Worm (Caenorhabditis elegans) whole organism, L2 larva: ENCODE results near the gene C08B6.6.

Experiments
- C34F6.9 ChIP-seq: fragments of 150-350 bp; optimal IDR thresholded peaks from 2 replicates; lab custom pipeline; 2014; ENCODE audit warnings: missing biosample characterization, missing genetic modification characterization
- F13H6.1 ChIP-seq: sonication (generic microtip); optimal IDR thresholded peaks from 2 replicates; lab custom pipeline; 2016; ENCODE audit warnings: missing genetic modification characterization, missing compliant biosample characterization
- R02D3.7 ChIP-seq: fragments of 150-350 bp; optimal IDR thresholded peaks from 2 replicates; lab custom pipeline; 2014; ENCODE audit warnings: missing biosample characterization, missing genetic modification characterization
- Y55F3AM.14 ChIP-seq: fragments of 200-800 bp; sonication (Bioruptor generic); optimal IDR thresholded peaks from 2 replicates; lab custom pipeline; 2018; ENCODE audit warnings: mild to moderate bottlenecking, missing genetic modification characterization, missing compliant biosample characterization
- ZK546.5 ChIP-seq: sonication (generic microtip); optimal IDR thresholded peaks from 2 replicates; lab custom pipeline; 2017; ENCODE audit warnings: missing biosample characterization, missing genetic modification characterization
- alr-1 ChIP-seq: fragments of 150-350 bp; optimal IDR thresholded peaks from 2 replicates; lab custom pipeline; 2014; ENCODE audit warnings: missing biosample characterization, missing genetic modification characterization
- aly-2 ChIP-seq: fragments of 150-350 bp; optimal IDR thresholded peaks from 2 replicates; lab custom pipeline; 2014; ENCODE audit warnings: missing biosample characterization, missing genetic modification characterization
- ama-1 ChIP-seq: fragments of 150-350 bp; optimal IDR thresholded peaks from 2 replicates; lab custom pipeline; 2018; ENCODE audit warnings: inconsistent platforms
- blmp-1 ChIP-seq: sonication (generic microtip); optimal IDR thresholded peaks from 2 replicates; lab custom pipeline; 2017; ENCODE audit warnings: missing genetic modification characterization, mild to moderate bottlenecking, missing compliant biosample characterization, antibody characterized with exemption, moderate library complexity; ENCODE audit not compliant: insufficient read depth
- ceh-16 ChIP-seq: fragments of 150-350 bp; optimal IDR thresholded peaks from 2 replicates; lab custom pipeline; 2014; ENCODE audit warnings: missing biosample characterization, missing genetic modification characterization
- ceh-82 ChIP-seq: fragments of 150-350 bp; optimal IDR thresholded peaks from 2 replicates; lab custom pipeline; 2014; ENCODE audit warnings: missing biosample characterization, missing genetic modification characterization
- dmd-4 ChIP-seq: sonication (generic microtip); optimal IDR thresholded peaks from 2 replicates; lab custom pipeline; 2017; ENCODE audit warnings: missing biosample characterization, missing genetic modification characterization
- egl-27 ChIP-seq: sonication (generic microtip); optimal IDR thresholded peaks from 3 replicates; lab custom pipeline; 2017; ENCODE audit warnings: missing biosample characterization, missing genetic modification reagents, missing genetic modification characterization
- elt-1 ChIP-seq: fragments of 150-350 bp; optimal IDR thresholded peaks from 2 replicates; lab custom pipeline; 2014; ENCODE audit warnings: missing biosample characterization, missing genetic modification characterization
- lin-11 ChIP-seq: fragments of 150-350 bp; sonication (generic microtip); optimal IDR thresholded peaks from 2 replicates; lab custom pipeline; 2014; ENCODE audit warnings: missing biosample characterization, missing genetic modification characterization, inconsistent platforms, mixed read lengths
- lin-13 ChIP-seq: fragments of 150-350 bp; optimal IDR thresholded peaks from 2 replicates; lab custom pipeline; 2014; ENCODE audit warnings: missing biosample characterization, missing genetic modification reagents, missing genetic modification characterization
- lin-39 ChIP-seq: fragments of 150-350 bp; optimal IDR thresholded peaks from 2 replicates; lab custom pipeline; 2014; ENCODE audit warnings: missing biosample characterization, missing genetic modification reagents, missing genetic modification characterization
- mab-5 ChIP-seq: fragments of 150-350 bp; optimal IDR thresholded peaks from 2 replicates; lab custom pipeline; 2014; ENCODE audit warnings: missing biosample characterization, missing genetic modification characterization
- mbf-1 ChIP-seq: sonication (generic microtip); optimal IDR thresholded peaks from 2 replicates; lab custom pipeline; 2017; ENCODE audit warnings: missing biosample characterization, missing genetic modification characterization
- mdl-1 ChIP-seq, 2 experiments: fragments of 150-350 bp in 1 of 2; sonication (generic microtip) in 1 of 2; optimal IDR thresholded peaks; 2 replicates each; lab custom pipeline; 2017; ENCODE audit warnings: missing biosample characterization in 2 of 2, missing genetic modification characterization in 2 of 2
- nhr-10 ChIP-seq: sonication (generic microtip); optimal IDR thresholded peaks from 2 replicates; lab custom pipeline; 2017; ENCODE audit warnings: missing biosample characterization, missing genetic modification characterization
- nhr-11 ChIP-seq: fragments of 150-350 bp; optimal IDR thresholded peaks from 2 replicates; lab custom pipeline; 2014; ENCODE audit warnings: missing biosample characterization, missing genetic modification characterization
- nhr-21 ChIP-seq: fragments of 150-350 bp; optimal IDR thresholded peaks from 2 replicates; lab custom pipeline; 2014; ENCODE audit warnings: missing biosample characterization, missing genetic modification characterization
- nhr-23 ChIP-seq: fragments of 150-350 bp; optimal IDR thresholded peaks from 2 replicates; lab custom pipeline; 2014; ENCODE audit warnings: missing biosample characterization, missing genetic modification reagents, missing genetic modification characterization
- nhr-237 ChIP-seq: fragments of 150-350 bp; optimal IDR thresholded peaks from 2 replicates; lab custom pipeline; 2014; ENCODE audit warnings: missing biosample characterization, missing genetic modification characterization
- nhr-25 ChIP-seq: fragments of 150-350 bp; sonication (generic microtip); optimal IDR thresholded peaks from 3 replicates; lab custom pipeline; 2014; ENCODE audit warnings: missing biosample characterization, missing genetic modification characterization
- nhr-6 ChIP-seq: fragments of 150-350 bp; optimal IDR thresholded peaks from 2 replicates; lab custom pipeline; 2014; ENCODE audit warnings: missing biosample characterization, missing genetic modification characterization
- nhr-77 ChIP-seq: fragments of 150-350 bp; optimal IDR thresholded peaks from 2 replicates; lab custom pipeline; 2014; ENCODE audit warnings: missing biosample characterization, missing genetic modification characterization
- peb-1 ChIP-seq: fragments of 150-350 bp; optimal IDR thresholded peaks from 2 replicates; lab custom pipeline; 2014; ENCODE audit warnings: missing biosample characterization, missing genetic modification characterization
- sem-4 ChIP-seq: fragments of 150-350 bp; optimal IDR thresholded peaks from 2 replicates; lab custom pipeline; 2014; ENCODE audit warnings: missing biosample characterization, missing genetic modification reagents, missing genetic modification characterization
- skn-1 ChIP-seq: sonication (generic microtip); optimal IDR thresholded peaks from 2 replicates; lab custom pipeline; 2017; ENCODE audit warnings: missing biosample characterization, missing genetic modification characterization
- sma-3 ChIP-seq: sonication (generic microtip); optimal IDR thresholded peaks from 2 replicates; lab custom pipeline; 2016; ENCODE audit warnings: missing genetic modification reagents, missing genetic modification characterization, missing compliant biosample characterization
- snpc-4 ChIP-seq: fragments of 150-350 bp; optimal IDR thresholded peaks from 2 replicates; lab custom pipeline; 2014; ENCODE audit warnings: missing biosample characterization, missing genetic modification characterization
- unc-39 ChIP-seq: fragments of 150-350 bp; optimal IDR thresholded peaks from 2 replicates; lab custom pipeline; 2014; ENCODE audit warnings: missing biosample characterization, missing genetic modification characterization
- unc-55 ChIP-seq: fragments of 150-350 bp; sonication (generic microtip); optimal IDR thresholded peaks from 3 replicates; lab custom pipeline; 2014; ENCODE audit warnings: missing biosample characterization, missing genetic modification reagents, missing genetic modification characterization
- unc-62 ChIP-seq: fragments of 150-350 bp; optimal IDR thresholded peaks from 2 replicates; lab custom pipeline; 2014; ENCODE audit warnings: missing biosample characterization, missing genetic modification reagents, missing genetic modification characterization
- zag-1 ChIP-seq: fragments of 150-350 bp; optimal IDR thresholded peaks from 2 replicates; lab custom pipeline; 2014; ENCODE audit warnings: missing biosample characterization, missing genetic modification characterization
- ztf-1 ChIP-seq: fragments of 200-800 bp; sonication (Bioruptor generic); conservative IDR thresholded peaks from 2 replicates; pipeline ENCODE4 v1.3.6; 2022; ENCODE audit warnings: missing genetic modification characterization, missing compliant biosample characterization
- ztf-11 ChIP-seq: sonication (generic microtip); optimal IDR thresholded peaks from 2 replicates; lab custom pipeline; 2017; ENCODE audit warnings: missing biosample characterization, missing genetic modification characterization
- ztf-4 ChIP-seq: fragments of 150-350 bp; optimal IDR thresholded peaks from 2 replicates; lab custom pipeline; 2014; ENCODE audit warnings: missing biosample characterization, missing genetic modification characterization

The C08B6.6 gene

DNA sequence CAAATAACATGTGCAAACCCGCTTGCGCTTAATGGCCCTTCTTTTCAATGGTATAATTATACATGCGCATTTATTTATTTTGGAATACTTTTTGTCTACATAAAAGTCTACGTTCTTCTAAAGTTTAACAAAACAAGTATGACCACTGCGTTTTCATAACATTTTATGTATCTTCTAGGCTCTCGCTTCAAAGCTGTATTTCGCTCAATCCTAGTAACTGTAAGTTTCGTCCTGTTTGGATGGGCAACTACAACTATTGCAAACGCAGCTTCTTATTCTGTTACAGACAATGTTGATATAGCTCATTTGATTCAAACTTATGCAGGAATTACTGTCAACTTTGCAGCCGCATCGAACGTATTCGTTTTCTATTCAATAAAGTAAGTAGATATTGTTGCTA, 26.3 kb downstream of the C08B6.6 start, which contains the start of gene srsx-27:
TSS of gene srsx-27 (plus strand) at position 301 of the 400 bp plus-strand sequence.
- TF ChIP-seq nhr-11 (no peak), nhr-25 (tag; lab: Kevin White, UChicago) (no peak), egl-27 (tag; lab: Kevin White, UChicago) (no peak), sem-4 (tag; lab: Kevin White, UChicago) (no peak)
- TF ChIP-seq, all 48 proteins: peak for 0

DNA sequence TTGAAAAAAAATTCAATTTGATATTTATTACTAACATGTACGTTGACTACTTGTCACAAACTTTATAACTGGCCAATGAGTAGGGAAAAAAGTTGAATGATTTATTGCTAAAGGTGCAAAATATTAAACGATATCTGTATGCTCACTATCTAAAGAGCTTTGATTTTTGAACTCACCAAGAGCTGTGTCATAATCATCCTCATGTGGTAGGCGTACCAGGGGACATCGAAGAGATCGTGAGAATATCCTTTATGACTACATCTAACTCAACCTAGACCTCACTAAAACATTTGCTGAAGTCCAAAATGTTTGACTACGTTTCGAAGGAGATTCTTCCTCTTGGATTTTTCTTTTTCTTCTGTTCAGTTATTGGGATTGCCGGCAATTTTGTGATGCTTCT, 28.9 kb downstream of the C08B6.6 start, which contains the start of gene srsx-28:
TSS of gene srsx-28 (plus strand) at position 301 of the 400 bp plus-strand sequence.
- no peak for TF ChIP-seq lin-13 (GFP tag; lab: Kevin White, UChicago)
- TF ChIP-seq aly-2: no peak
- no peak for TF ChIP-seq unc-55
- no peak for TF ChIP-seq egl-27 (tag; lab: Kevin White, UChicago)
- TF ChIP-seq sem-4 (tag; lab: Kevin White, UChicago): no peak

DNA sequence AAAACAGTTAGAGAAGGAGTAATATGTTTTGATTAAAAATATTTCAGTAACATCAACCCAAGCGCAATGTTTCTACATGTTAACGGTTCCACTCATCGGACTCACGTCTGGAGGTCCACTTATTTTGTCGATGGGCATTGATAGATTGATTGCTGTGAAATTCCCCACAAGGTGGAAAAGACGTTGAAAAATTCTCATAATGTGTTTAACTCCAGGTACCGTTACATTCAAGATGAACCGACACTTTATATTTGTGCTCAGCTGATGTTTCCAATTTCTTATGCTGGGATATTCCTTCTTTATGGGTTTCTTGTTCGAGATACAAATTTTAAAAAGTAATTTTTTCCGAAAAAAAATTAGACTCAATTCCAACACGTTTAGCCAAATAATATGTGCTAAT, 29.7 kb downstream of the C08B6.6 start:
- TF ChIP-seq peb-1 (no peak), unc-39 (no peak), unc-55 (no peak), lin-13 (GFP tag; lab: Kevin White, UChicago) (no peak), nhr-21 (tag; lab: Kevin White, UChicago) (no peak), mdl-1 (tag; optimal IDR thresholded peaks at IDR 0.05; lab: Kevin White, UChicago) (no peak), zag-1 (tag; lab: Kevin White, UChicago) (no peak), mbf-1 (tag; lab: Kevin White, UChicago) (no peak), ceh-82 (no peak), elt-1 (tag; lab: Kevin White, UChicago) (no peak), nhr-11 (no peak), snpc-4 (tag; lab: Kevin White, UChicago) (no peak), lin-39 (tag; lab: Kevin White, UChicago) (no peak), ztf-1 (no peak), ceh-16 (tag; lab: Kevin White, UChicago) (no peak), nhr-237 (tag; lab: Kevin White, UChicago) (no peak), nhr-25 (tag; lab: Kevin White, UChicago) (no peak)

ce11 chrV:10154698-10155097, 31.3 kb downstream of the C08B6.6 start, which contains the start of gene srsx-29:
Gene srsx-29 (plus strand): TSS chrV:10154998.
- TF ChIP-seq blmp-1 (tag; lab: Kevin White, UChicago): no peak
- no peak for TF ChIP-seq mdl-1 (tag; optimal IDR thresholded peaks at IDR 0.05; lab: Kevin White, UChicago)
- TF ChIP-seq R02D3.7 (tag; lab: Kevin White, UChicago): no peak
- TF ChIP-seq sma-3 (GFP tag; lab: Kevin White, UChicago): no peak
- TF ChIP-seq nhr-237 (tag; lab: Kevin White, UChicago): no peak
- no peak for TF ChIP-seq ZK546.5 (tag; lab: Kevin White, UChicago)
- no peak for TF ChIP-seq dmd-4 (tag; lab: Kevin White, UChicago)
- TF ChIP-seq alr-1: no peak
- no peak for TF ChIP-seq mab-5 (tag; lab: Kevin White, UChicago)
- TF ChIP-seq lin-11 (tag; lab: Kevin White, UChicago): no peak
- TF ChIP-seq nhr-77 (tag; lab: Kevin White, UChicago): no peak
- TF ChIP-seq nhr-10 (tag; lab: Kevin White, UChicago): no peak
- no peak for TF ChIP-seq C34F6.9 (tag; lab: Kevin White, UChicago)
- TF ChIP-seq egl-27 (tag; lab: Kevin White, UChicago): no peak
- no peak for TF ChIP-seq nhr-23 (tag; lab: Kevin White, UChicago)
- TF ChIP-seq ceh-16 (tag; lab: Kevin White, UChicago): no peak
- TF ChIP-seq elt-1 (tag; lab: Kevin White, UChicago): no peak
- TF ChIP-seq Y55F3AM.14 (GFP tag; lab: Kevin White, UChicago): no peak

- TF ChIP-seq lin-11 (tag; lab: Kevin White, UChicago) (no peak), sma-3 (GFP tag; lab: Kevin White, UChicago) (no peak), Y55F3AM.14 (GFP tag; lab: Kevin White, UChicago) (no peak), nhr-77 (tag; lab: Kevin White, UChicago) (no peak), ztf-11 (tag; lab: Kevin White, UChicago) (no peak), skn-1 (tag; lab: Kevin White, UChicago) (no peak), nhr-6 (tag; lab: Kevin White, UChicago) (no peak), ceh-16 (tag; lab: Kevin White, UChicago) (no peak), ztf-4 (tag; lab: Kevin White, UChicago) (no peak), alr-1 (no peak), F13H6.1 (tag; lab: Kevin White, UChicago) (no peak), ama-1 (lab: Kevin White, UChicago) (no peak), nhr-23 (tag; lab: Kevin White, UChicago) (no peak), lin-39 (tag; lab: Kevin White, UChicago) (no peak), unc-62 (GFP tag; lab: Kevin White, UChicago) (no peak), nhr-237 (tag; lab: Kevin White, UChicago) (no peak)
- TF ChIP-seq, all 48 proteins: peak for 0
Measured at ce11 chrV:10158528-10158927, 35.1 kb downstream of the C08B6.6 start, which contains the start of gene srsx-30. Gene srsx-30 (plus strand): TSS chrV:10158828.
